Worm (Caenorhabditis elegans) whole organism, L3 larva: Measurements from ENCODE around the gene F09E5.8.

ENCODE experiments used
- aly-2 ChIP-seq: fragments of 150-350 bp; optimal IDR thresholded peaks from 2 replicates; lab custom pipeline; 2014; ENCODE audit warnings: missing biosample characterization, missing genetic modification characterization
- ama-1 ChIP-seq: fragments of 150-350 bp; optimal IDR thresholded peaks from 2 replicates; lab custom pipeline; 2018
- ceh-16 ChIP-seq: sonication (generic microtip); optimal IDR thresholded peaks from 2 replicates; lab custom pipeline; 2017; ENCODE audit warnings: missing biosample characterization, missing genetic modification characterization
- ceh-82 ChIP-seq: fragments of 150-350 bp; optimal IDR thresholded peaks from 2 replicates; lab custom pipeline; 2014; ENCODE audit warnings: missing biosample characterization, missing genetic modification characterization
- ceh-9 ChIP-seq: sonication (generic microtip); optimal IDR thresholded peaks from 2 replicates; lab custom pipeline; 2018; ENCODE audit warnings: missing biosample characterization, missing genetic modification characterization
- daf-12 ChIP-seq: fragments of 150-350 bp; optimal IDR thresholded peaks from 2 replicates; lab custom pipeline; 2014; ENCODE audit warnings: missing biosample characterization, missing genetic modification reagents, missing genetic modification characterization
- egl-5 ChIP-seq: fragments of 150-350 bp; optimal IDR thresholded peaks from 2 replicates; lab custom pipeline; 2017; ENCODE audit warnings: missing biosample characterization, missing genetic modification reagents, missing genetic modification characterization, inconsistent platforms
- elt-1 ChIP-seq: fragments of 150-350 bp; optimal IDR thresholded peaks from 2 replicates; lab custom pipeline; 2014; ENCODE audit warnings: missing biosample characterization, missing genetic modification characterization
- elt-2 ChIP-seq: sonication (generic microtip); optimal IDR thresholded peaks from 2 replicates; lab custom pipeline; 2016; ENCODE audit warnings: missing genetic modification reagents, mild to moderate bottlenecking, missing genetic modification characterization, missing compliant biosample characterization
- eor-1 ChIP-seq, 2 experiments: fragments of 150-350 bp; optimal IDR thresholded peaks; 2 replicates each; lab custom pipeline; 2014 to 2018; ENCODE audit warnings: missing biosample characterization in 2 of 2, missing genetic modification characterization in 2 of 2
- fkh-10 ChIP-seq: sonication (generic microtip); optimal IDR thresholded peaks from 2 replicates; lab custom pipeline; 2017; ENCODE audit warnings: missing biosample characterization, missing genetic modification reagents, missing genetic modification characterization
- fkh-2 ChIP-seq: fragments of 150-350 bp; optimal IDR thresholded peaks from 2 replicates; lab custom pipeline; 2014; ENCODE audit warnings: missing biosample characterization, missing genetic modification reagents, missing genetic modification characterization
- fos-1 ChIP-seq: fragments of 150-350 bp; optimal IDR thresholded peaks from 2 replicates; lab custom pipeline; 2014; ENCODE audit warnings: missing biosample characterization, missing genetic modification characterization
- hmg-11 ChIP-seq: sonication (generic microtip); optimal IDR thresholded peaks from 2 replicates; lab custom pipeline; 2016; ENCODE audit warnings: missing genetic modification characterization, missing compliant biosample characterization
- jun-1 ChIP-seq: fragments of 150-350 bp; optimal IDR thresholded peaks from 2 replicates; lab custom pipeline; 2014; ENCODE audit warnings: missing biosample characterization, missing genetic modification reagents, missing genetic modification characterization
- lin-15B ChIP-seq: fragments of 150-350 bp; optimal IDR thresholded peaks from 2 replicates; lab custom pipeline; 2014; ENCODE audit warnings: missing biosample characterization, missing genetic modification characterization
- lin-39 ChIP-seq: fragments of 150-350 bp; optimal IDR thresholded peaks from 2 replicates; lab custom pipeline; 2018; ENCODE audit warnings: missing biosample characterization, missing genetic modification reagents, missing genetic modification characterization
- lsy-12 ChIP-seq: sonication (generic microtip); optimal IDR thresholded peaks from 2 replicates; lab custom pipeline; 2016; ENCODE audit warnings: mild to moderate bottlenecking, missing genetic modification characterization, missing compliant biosample characterization
- mml-1 ChIP-seq: fragments of 150-350 bp; sonication (generic microtip); optimal IDR thresholded peaks from 3 replicates; lab custom pipeline; 2014; ENCODE audit warnings: missing biosample characterization, missing genetic modification characterization
- nfya-1 ChIP-seq: sonication (generic microtip); optimal IDR thresholded peaks from 2 replicates; lab custom pipeline; 2017; ENCODE audit warnings: missing genetic modification characterization, mild to moderate bottlenecking, missing compliant biosample characterization, antibody characterized with exemption, moderate library complexity; ENCODE audit not compliant: insufficient read depth
- nhr-11 ChIP-seq: fragments of 150-350 bp; optimal IDR thresholded peaks from 2 replicates; lab custom pipeline; 2014; ENCODE audit warnings: missing biosample characterization, missing genetic modification characterization
- nhr-12 ChIP-seq: fragments of 150-350 bp; optimal IDR thresholded peaks from 2 replicates; lab custom pipeline; 2014; ENCODE audit warnings: missing biosample characterization, missing genetic modification characterization
- nhr-23 ChIP-seq: fragments of 150-350 bp; optimal IDR thresholded peaks from 2 replicates; lab custom pipeline; 2014; ENCODE audit warnings: missing biosample characterization, missing genetic modification reagents, missing genetic modification characterization
- nhr-237 ChIP-seq: fragments of 150-350 bp; optimal IDR thresholded peaks from 2 replicates; lab custom pipeline; 2014; ENCODE audit warnings: missing biosample characterization, missing genetic modification characterization
- nhr-25 ChIP-seq: sonication (generic microtip); optimal IDR thresholded peaks from 2 replicates; lab custom pipeline; 2017; ENCODE audit warnings: missing biosample characterization, missing genetic modification characterization
- nhr-28 ChIP-seq: fragments of 150-350 bp; optimal IDR thresholded peaks from 2 replicates; lab custom pipeline; 2014; ENCODE audit warnings: missing biosample characterization, missing genetic modification characterization
- nhr-43 ChIP-seq: sonication (generic microtip); optimal IDR thresholded peaks from 2 replicates; lab custom pipeline; 2016; ENCODE audit warnings: mild to moderate bottlenecking, missing genetic modification characterization, missing compliant biosample characterization; ENCODE audit not compliant: poor library complexity, severe bottlenecking
- nhr-67 ChIP-seq: fragments of 150-350 bp; optimal IDR thresholded peaks from 2 replicates; lab custom pipeline; 2014; ENCODE audit warnings: missing biosample characterization, missing genetic modification characterization
- nhr-77 ChIP-seq: fragments of 150-350 bp; optimal IDR thresholded peaks from 2 replicates; lab custom pipeline; 2014; ENCODE audit warnings: missing biosample characterization, missing genetic modification characterization
- pha-4 ChIP-seq: fragments of 150-350 bp; optimal IDR thresholded peaks from 2 replicates; lab custom pipeline; 2014; ENCODE audit warnings: missing biosample characterization, missing genetic modification reagents, missing genetic modification characterization
- pqm-1 ChIP-seq: fragments of 150-350 bp; optimal IDR thresholded peaks from 2 replicates; lab custom pipeline; 2017; ENCODE audit warnings: missing biosample characterization, missing genetic modification characterization, inconsistent platforms
- sea-2 ChIP-seq: fragments of 150-350 bp; sonication (generic microtip); optimal IDR thresholded peaks from 4 replicates; lab custom pipeline; 2014; ENCODE audit warnings: missing biosample characterization, missing genetic modification reagents, missing genetic modification characterization
- skn-1 ChIP-seq: fragments of 150-350 bp; optimal IDR thresholded peaks from 2 replicates; lab custom pipeline; 2014; ENCODE audit warnings: missing biosample characterization, missing genetic modification characterization
- snpc-4 ChIP-seq: fragments of 150-350 bp; optimal IDR thresholded peaks from 2 replicates; lab custom pipeline; 2014; ENCODE audit warnings: missing biosample characterization, missing genetic modification characterization
- tbx-2 ChIP-seq: sonication (generic microtip); optimal IDR thresholded peaks from 2 replicates; lab custom pipeline; 2016; ENCODE audit warnings: mild to moderate bottlenecking, missing genetic modification characterization, missing compliant biosample characterization
- unc-39 ChIP-seq: sonication (generic microtip); optimal IDR thresholded peaks from 4 replicates; lab custom pipeline; 2017; ENCODE audit warnings: missing biosample characterization, missing genetic modification characterization
- unc-62 ChIP-seq: fragments of 150-350 bp; sonication (generic microtip); optimal IDR thresholded peaks from 4 replicates; lab custom pipeline; 2014; ENCODE audit warnings: missing biosample characterization, missing genetic modification reagents, missing genetic modification characterization
- zag-1 ChIP-seq: fragments of 150-350 bp; optimal IDR thresholded peaks from 2 replicates; lab custom pipeline; 2014; ENCODE audit warnings: missing biosample characterization, missing genetic modification characterization

The F09E5.8 gene

DNA sequence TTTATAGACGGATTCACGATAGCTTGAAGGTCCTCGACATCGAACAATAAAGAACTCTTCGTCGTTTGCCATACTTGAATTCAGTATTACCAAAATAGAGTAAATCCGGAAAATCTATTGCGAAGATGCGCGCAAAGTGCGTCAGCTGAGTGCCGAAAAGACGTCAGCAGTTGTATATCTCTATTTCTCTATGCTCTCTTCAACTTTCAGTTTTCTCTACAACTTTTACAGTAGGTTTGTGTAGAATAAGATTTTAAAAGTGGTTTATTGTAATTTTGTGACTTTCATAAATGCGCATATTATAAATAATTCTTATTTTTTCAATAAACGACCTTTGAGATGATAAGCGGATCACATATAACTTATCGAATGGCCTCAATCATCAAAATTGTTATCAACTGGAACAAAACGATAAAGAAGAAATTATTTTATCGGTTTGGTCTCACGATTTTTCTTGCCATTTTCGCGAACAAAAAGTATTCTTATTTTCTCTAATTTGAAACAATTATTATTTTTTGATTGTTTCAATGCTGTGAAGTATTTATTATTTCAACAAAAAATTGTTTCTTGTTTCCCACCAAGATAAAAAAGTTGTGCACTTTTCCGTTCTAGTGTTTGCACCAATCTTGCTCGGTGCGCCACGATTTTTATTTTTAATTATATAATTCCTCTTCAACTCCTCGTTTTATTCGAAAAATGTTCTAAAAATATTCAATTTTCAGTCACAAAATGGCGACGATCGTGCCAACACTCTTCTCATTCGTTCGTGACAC lies 23.0 kb downstream of the F09E5.8 start, which contains the start of the genes agt-2 and F09E5.3 (continued):
- TF ChIP-seq ceh-82 (tag; lab: Kevin White, UChicago) (peak; percentile 36), nfya-1 (tag; lab: Kevin White, UChicago) (peak; percentile 88), nhr-43 (tag; lab: Kevin White, UChicago) (peak; percentile 89), daf-12 (tag; lab: Kevin White, UChicago) (no peak), skn-1 (tag; lab: Kevin White, UChicago) (peak; percentile 23), ceh-9 (tag; lab: Kevin White, UChicago) (no peak), egl-5 (tag; lab: Kevin White, UChicago) (peak; percentile 23), mml-1 (no peak), nhr-77 (tag; lab: Kevin White, UChicago) (peak; percentile 4), unc-62 (GFP tag; lab: Kevin White, UChicago) (peak; percentile 13), nhr-12 (no peak), aly-2 (tag; lab: Kevin White, UChicago) (no peak), tbx-2 (tag; lab: Kevin White, UChicago) (peak; percentile 73), nhr-23 (peak; percentile 97), nhr-67 (tag; lab: Kevin White, UChicago) (no peak), fos-1 (no peak), elt-1 (tag; lab: Kevin White, UChicago) (peak; percentile 42), fkh-2 (no peak), nhr-28 (tag; lab: Kevin White, UChicago) (no peak), lin-15B (peak; percentile 88)

- TF ChIP-seq nhr-28 (tag; lab: Kevin White, UChicago) (no peak), elt-2 (tag; lab: Kevin White, UChicago) (peak; percentile 16), ceh-9 (tag; lab: Kevin White, UChicago) (no peak), ceh-16 (tag; lab: Kevin White, UChicago) (no peak), eor-1 (tag; optimal IDR thresholded peaks at IDR 0.05; lab: Kevin White, UChicago) (no peak), sea-2 (no peak)
- TF ChIP-seq, all 47 proteins: peak for 1
Measured at ce11 chrII:5374967-5375366, 24.5 kb downstream of the F09E5.8 start, which contains the start of gene algn-2. TSS of gene algn-2 (plus strand) at chrII:5375267.

- TF ChIP-seq snpc-4 (tag; lab: Kevin White, UChicago) (peak; percentile 15), pha-4 (tag; lab: Kevin White, UChicago) (peak; percentile 63), unc-39 (tag; lab: Kevin White, UChicago) (no peak)
Measured at ce11 chrII:5377467-5378238, 27.2 kb downstream of the F09E5.8 start, which contains the start of gene prdx-2. TSS of gene prdx-2 (plus strand) at chrII:5378195.

DNA sequence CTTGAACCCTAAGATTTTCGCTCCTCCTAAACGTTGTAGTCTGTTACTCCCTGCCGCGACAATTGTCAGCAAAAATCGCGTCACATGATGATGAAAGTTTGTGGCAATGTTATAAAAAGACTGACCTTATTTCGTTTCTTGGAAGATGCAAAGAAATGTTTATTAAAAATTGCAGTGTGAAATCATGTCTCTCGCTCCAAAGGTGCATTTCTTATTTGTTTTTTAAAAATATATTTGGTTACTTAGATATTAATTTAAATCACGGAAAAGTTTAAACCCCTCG lies 27.7 kb downstream of the F09E5.8 start:
- TF ChIP-seq skn-1 (tag; lab: Kevin White, UChicago) (peak; percentile 82), hmg-11 (tag; lab: Kevin White, UChicago) (no peak), pqm-1 (tag; lab: Kevin White, UChicago) (no peak), nhr-25 (peak; percentile 68), nhr-23 (peak; percentile 9), zag-1 (no peak), nfya-1 (tag; lab: Kevin White, UChicago) (no peak), aly-2 (tag; lab: Kevin White, UChicago) (no peak), fkh-10 (GFP tag; lab: Kevin White, UChicago) (no peak), fkh-2 (no peak), nhr-43 (tag; lab: Kevin White, UChicago) (peak; percentile 5)

ce11 chrII:5379614-5380077 lies 29.2 kb downstream of the F09E5.8 start, which contains the start of gene pkc-3:
TSS of gene pkc-3 (plus strand) at chrII:5380027.
- TF ChIP-seq ceh-9 (tag; lab: Kevin White, UChicago) (no peak), nhr-23 (peak; percentile 89), nhr-67 (tag; lab: Kevin White, UChicago) (no peak), skn-1 (tag; lab: Kevin White, UChicago) (no peak), zag-1 (no peak), tbx-2 (tag; lab: Kevin White, UChicago) (peak; percentile 45), elt-2 (tag; lab: Kevin White, UChicago) (peak; percentile 85), elt-1 (tag; lab: Kevin White, UChicago) (no peak), lin-39 (tag; lab: Kevin White, UChicago) (no peak), sea-2 (no peak), nhr-11 (no peak), lsy-12 (tag; lab: Kevin White, UChicago) (no peak), unc-62 (GFP tag; lab: Kevin White, UChicago) (no peak), fkh-2 (no peak), nhr-12 (no peak), fos-1 (peak; percentile 80), ama-1 (peak; percentile 96), jun-1 (tag; lab: Kevin White, UChicago) (peak; percentile 77), nhr-237 (tag; lab: Kevin White, UChicago) (no peak), eor-1 (tag; optimal IDR thresholded peaks at IDR 0.05; lab: Kevin White, UChicago) (no peak), nhr-43 (tag; lab: Kevin White, UChicago) (peak; percentile 51), pqm-1 (tag; lab: Kevin White, UChicago) (peak; percentile 50), daf-12 (tag; lab: Kevin White, UChicago) (no peak), hmg-11 (tag; lab: Kevin White, UChicago) (peak; percentile 81), lin-15B (peak; percentile 75)
